Worm (Caenorhabditis elegans): ENCODE results near the gene cyc-2.2.

DNA sequence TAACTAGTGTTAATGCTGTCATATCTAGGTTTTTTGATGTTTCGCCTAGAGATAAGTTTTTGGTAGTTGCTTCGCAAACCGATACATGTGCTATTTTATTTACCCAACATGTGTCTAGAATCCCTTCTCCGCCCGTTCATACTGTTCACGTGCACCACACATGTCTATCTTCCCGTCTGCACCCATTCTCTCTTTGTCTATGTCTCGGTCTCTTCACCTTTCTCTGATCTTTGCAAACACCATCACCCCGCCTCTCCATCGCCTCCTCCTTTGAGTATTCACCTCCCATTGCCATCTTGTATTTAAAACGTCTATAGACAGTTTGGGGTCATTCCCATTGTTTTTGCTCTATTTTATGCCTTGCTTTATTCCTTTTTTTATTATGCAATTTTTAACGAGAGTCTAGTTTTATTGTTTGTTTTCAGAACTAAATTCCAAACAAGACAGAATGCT, 25.2 kb upstream of the cyc-2.2 start, which contains the start of gene F56H9.2:
- TF ChIP-seq lin-11 (tag; optimal IDR thresholded peaks at IDR 0.05) (no peak), egl-27 (tag; optimal IDR thresholded peaks at IDR 0.05) (peak; percentile 90), nhr-10 (tag; optimal IDR thresholded peaks at IDR 0.05) (no peak), ama-1 (optimal IDR thresholded peaks at IDR 0.05) (peak; percentile 69), ceh-82 (tag; optimal IDR thresholded peaks at IDR 0.05) (no peak), sma-3 (GFP tag; optimal IDR thresholded peaks at IDR 0.05) (peak; percentile 88), fos-1 (tag; optimal IDR thresholded peaks at IDR 0.05) (peak; percentile 62), elt-1 (tag; optimal IDR thresholded peaks at IDR 0.05) (no peak), mab-5 (tag; optimal IDR thresholded peaks at IDR 0.05) (no peak)

Data from whole organism, L2 larva.